Fruit fly (Drosophila melanogaster) S2 (cell line): ENCODE measurements around the gene CG4278.

Experiments used
- CG8478 ChIP-seq: fragments of >200 bp; optimal IDR thresholded peaks from 2 replicates; lab custom pipeline; 2018
- CTCF ChIP-seq, 2 experiments: fragments of >200 bp; optimal IDR thresholded peaks; 2 replicates each; lab custom pipeline; 2018

DNA sequence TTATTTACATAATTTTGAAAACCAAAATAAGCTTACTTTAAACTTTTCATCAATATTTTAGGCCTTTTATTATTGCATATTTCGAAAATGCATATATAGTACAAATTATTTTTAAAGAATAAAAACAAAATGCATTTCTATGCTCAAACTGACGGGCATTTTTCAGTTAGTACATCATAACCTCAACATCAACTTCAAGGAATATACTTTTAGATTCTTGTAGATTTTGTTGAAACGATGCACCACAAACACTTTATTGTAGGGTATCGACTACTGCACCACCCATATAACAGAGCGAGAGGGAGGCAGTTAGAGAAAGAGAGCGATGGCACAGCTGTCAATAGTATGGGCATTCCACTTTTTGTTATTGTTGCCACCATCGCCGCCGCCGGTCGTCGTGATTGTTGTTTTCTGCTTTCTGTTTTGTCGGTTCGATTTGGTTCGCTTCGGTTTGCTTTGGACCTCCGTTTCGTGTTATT, 47.1 kb upstream of the CG4278 start:
- TF ChIP-seq CG8478 (no peak), CTCF (optimal IDR thresholded peaks at IDR 0.05; lab: Kevin White, UChicago) (no peak)
